Worm (Caenorhabditis elegans): ENCODE results near the gene arx-3.

arx-3 gene

ce11 chrIII:12063934-12064333 lies 5.7 kb upstream of the arx-3 start:
- TF ChIP-seq ztf-23 (GFP tag; IDR thresholded peaks at IDR 0.05) (no peak), tab-1 (GFP tag; IDR thresholded peaks at IDR 0.05) (no peak), med-1 (GFP tag; optimal IDR thresholded peaks at IDR 0.05; ENCODE audit: insufficient read depth) (no peak), flt-1 (GFP tag; IDR thresholded peaks at IDR 0.05) (no peak), T22C8.4 (GFP tag; IDR thresholded peaks at IDR 0.05) (no peak), cog-1 (tag; optimal IDR thresholded peaks at IDR 0.05) (no peak), ztf-29 (GFP tag; IDR thresholded peaks at IDR 0.05) (no peak), ref-1 (GFP tag; conservative IDR thresholded peaks at IDR 0.05) (no peak), klf-2 (GFP tag; conservative IDR thresholded peaks at IDR 0.05) (no peak)

ce11 chrIII:12061413-12061812 lies 3.2 kb upstream of the arx-3 start, which contains the start of gene zyg-8:
zyg-8 (plus strand) TSS chrIII:12061713.
- TF ChIP-seq tab-1 (GFP tag; IDR thresholded peaks at IDR 0.05): 0 out of 2 replicates have a peak, but pooled peaks have one; percentile 11
- no peak for TF ChIP-seq cog-1 (tag; optimal IDR thresholded peaks at IDR 0.05)

ce11 chrIII:12060092-12060491 lies 1.8 kb upstream of the arx-3 start:
- no peak for TF ChIP-seq ref-1 (GFP tag; conservative IDR thresholded peaks at IDR 0.05)
- no peak for TF ChIP-seq ztf-29 (GFP tag; IDR thresholded peaks at IDR 0.05)
- TF ChIP-seq flt-1 (GFP tag; IDR thresholded peaks at IDR 0.05): 0 out of 2 replicates have a peak, but pooled peaks have one; percentile 16

ce11 chrIII:12059521-12059920 lies 1.3 kb upstream of the arx-3 start:
- TF ChIP-seq ztf-23 (GFP tag; IDR thresholded peaks at IDR 0.05): no peak
- TF ChIP-seq ref-1 (GFP tag; conservative IDR thresholded peaks at IDR 0.05): no peak
- no peak for TF ChIP-seq flt-1 (GFP tag; IDR thresholded peaks at IDR 0.05)
- no peak for TF ChIP-seq tab-1 (GFP tag; IDR thresholded peaks at IDR 0.05)
- TF ChIP-seq ztf-29 (GFP tag; IDR thresholded peaks at IDR 0.05): no peak
- no peak for TF ChIP-seq med-1 (GFP tag; optimal IDR thresholded peaks at IDR 0.05; ENCODE audit: insufficient read depth)
- TF ChIP-seq klf-2 (GFP tag; conservative IDR thresholded peaks at IDR 0.05): no peak
- TF ChIP-seq T22C8.4 (GFP tag; IDR thresholded peaks at IDR 0.05): no peak
- no peak for TF ChIP-seq cog-1 (tag; optimal IDR thresholded peaks at IDR 0.05)

ce11 chrIII:12052206-12052605 lies 6.1 kb downstream of the arx-3 start, which contains the start of gene Y79H2A.3:
Y79H2A.3 (minus strand) TSS chrIII:12052306.
- TF ChIP-seq tab-1 (GFP tag; IDR thresholded peaks at IDR 0.05) (no peak), med-1 (GFP tag; optimal IDR thresholded peaks at IDR 0.05; ENCODE audit: insufficient read depth) (no peak), klf-2 (GFP tag; conservative IDR thresholded peaks at IDR 0.05) (no peak), ref-1 (GFP tag; conservative IDR thresholded peaks at IDR 0.05) (no peak), ztf-23 (GFP tag; IDR thresholded peaks at IDR 0.05) (no peak), ztf-29 (GFP tag; IDR thresholded peaks at IDR 0.05) (no peak), cog-1 (tag; optimal IDR thresholded peaks at IDR 0.05) (no peak), T22C8.4 (GFP tag; IDR thresholded peaks at IDR 0.05) (no peak), flt-1 (GFP tag; IDR thresholded peaks at IDR 0.05) (no peak)

- TF ChIP-seq flt-1 (GFP tag; IDR thresholded peaks at IDR 0.05) (no peak), klf-2 (GFP tag; conservative IDR thresholded peaks at IDR 0.05) (no peak), ztf-29 (GFP tag; IDR thresholded peaks at IDR 0.05) (no peak), tab-1 (GFP tag; IDR thresholded peaks at IDR 0.05) (no peak), med-1 (GFP tag; optimal IDR thresholded peaks at IDR 0.05; ENCODE audit: insufficient read depth) (no peak), cog-1 (tag; optimal IDR thresholded peaks at IDR 0.05) (no peak)
Observed at ce11 chrIII:12040999-12041398, 17.3 kb downstream of the arx-3 start, which contains the start of gene Y79H2A.4. Y79H2A.4 (plus strand) TSS chrIII:12041299.

ce11 chrIII:12037217-12037616 lies 21.0 kb downstream of the arx-3 start:
- no peak for TF ChIP-seq flt-1 (GFP tag; IDR thresholded peaks at IDR 0.05)
- no peak for TF ChIP-seq tab-1 (GFP tag; IDR thresholded peaks at IDR 0.05)
- no peak for TF ChIP-seq ztf-29 (GFP tag; IDR thresholded peaks at IDR 0.05)
- TF ChIP-seq klf-2 (GFP tag; conservative IDR thresholded peaks at IDR 0.05): no peak
- no peak for TF ChIP-seq med-1 (GFP tag; optimal IDR thresholded peaks at IDR 0.05; ENCODE audit: insufficient read depth)
- TF ChIP-seq T22C8.4 (GFP tag; IDR thresholded peaks at IDR 0.05): no peak
- no peak for TF ChIP-seq cog-1 (tag; optimal IDR thresholded peaks at IDR 0.05)
- TF ChIP-seq ztf-23 (GFP tag; IDR thresholded peaks at IDR 0.05): no peak
- TF ChIP-seq ref-1 (GFP tag; conservative IDR thresholded peaks at IDR 0.05): no peak

- no peak for TF ChIP-seq ztf-23 (GFP tag; IDR thresholded peaks at IDR 0.05)
- TF ChIP-seq cog-1 (tag; optimal IDR thresholded peaks at IDR 0.05): no peak
- TF ChIP-seq klf-2 (GFP tag; conservative IDR thresholded peaks at IDR 0.05): 0 out of 2 replicates have a peak, but pooled peaks have one; percentile 25
- TF ChIP-seq med-1 (GFP tag; optimal IDR thresholded peaks at IDR 0.05; ENCODE audit: insufficient read depth): no peak
Observed at ce11 chrIII:12034311-12034710, 23.9 kb downstream of the arx-3 start.

ce11 chrIII:12033259-12033658 lies 25.0 kb downstream of the arx-3 start:
- no peak for TF ChIP-seq ztf-23 (GFP tag; IDR thresholded peaks at IDR 0.05)
- no peak for TF ChIP-seq cog-1 (tag; optimal IDR thresholded peaks at IDR 0.05)
- TF ChIP-seq flt-1 (GFP tag; IDR thresholded peaks at IDR 0.05): no peak
- no peak for TF ChIP-seq ztf-29 (GFP tag; IDR thresholded peaks at IDR 0.05)
- no peak for TF ChIP-seq med-1 (GFP tag; optimal IDR thresholded peaks at IDR 0.05; ENCODE audit: insufficient read depth)
- no peak for TF ChIP-seq ref-1 (GFP tag; conservative IDR thresholded peaks at IDR 0.05)
- TF ChIP-seq T22C8.4 (GFP tag; IDR thresholded peaks at IDR 0.05): no peak
- TF ChIP-seq tab-1 (GFP tag; IDR thresholded peaks at IDR 0.05): no peak
- TF ChIP-seq klf-2 (GFP tag; conservative IDR thresholded peaks at IDR 0.05): no peak

ce11 chrIII:12030669-12031068 lies 27.6 kb downstream of the arx-3 start, which contains the start of gene Y79H2A.2:
Y79H2A.2 (minus strand) TSS chrIII:12030769.
- TF ChIP-seq klf-2 (GFP tag; conservative IDR thresholded peaks at IDR 0.05): no peak
- no peak for TF ChIP-seq T22C8.4 (GFP tag; IDR thresholded peaks at IDR 0.05)
- TF ChIP-seq ztf-29 (GFP tag; IDR thresholded peaks at IDR 0.05): no peak
- TF ChIP-seq flt-1 (GFP tag; IDR thresholded peaks at IDR 0.05): no peak
- no peak for TF ChIP-seq cog-1 (tag; optimal IDR thresholded peaks at IDR 0.05)
- TF ChIP-seq ref-1 (GFP tag; conservative IDR thresholded peaks at IDR 0.05): no peak
- no peak for TF ChIP-seq med-1 (GFP tag; optimal IDR thresholded peaks at IDR 0.05; ENCODE audit: insufficient read depth)

Measured in whole organism, midembryonic.